Fruit fly (Drosophila melanogaster): ENCODE results near the gene Gr10a.

Gr10a gene

dm6 chrX:11391364-11391915 lies 25.8 kb downstream of the Gr10a start (continued):
- TF ChIP-seq CrebB (tag; optimal IDR thresholded peaks at IDR 0.05): no peak
- TF ChIP-seq CG10654 (GFP tag; optimal IDR thresholded peaks at IDR 0.05): no peak
- no peak for TF ChIP-seq Max (GFP tag; optimal IDR thresholded peaks at IDR 0.05)
- TF ChIP-seq bigmax (GFP tag; optimal IDR thresholded peaks at IDR 0.05): no peak
- no peak for TF ChIP-seq cato (GFP tag; optimal IDR thresholded peaks at IDR 0.05; ENCODE audit: borderline replicate concordance)
- TF ChIP-seq CG15073 (GFP tag; optimal IDR thresholded peaks at IDR 0.05): no peak
- TF ChIP-seq fd102C (GFP tag; optimal IDR thresholded peaks at IDR 0.05): no peak
- TF ChIP-seq CG4854 (GFP tag; optimal IDR thresholded peaks at IDR 0.05): no peak
- TF ChIP-seq CG8944 (GFP tag; optimal IDR thresholded peaks at IDR 0.05): peak; percentile 40
- TF ChIP-seq Xbp1 (GFP tag; optimal IDR thresholded peaks at IDR 0.05): peak; percentile 38
- TF ChIP-seq CG3838 (GFP tag; optimal IDR thresholded peaks at IDR 0.05): no peak
- no peak for TF ChIP-seq Abd-B (GFP tag; optimal IDR thresholded peaks at IDR 0.05)
- peak; percentile 5 for TF ChIP-seq CG12391 (tag; optimal IDR thresholded peaks at IDR 0.05)
- peak; percentile 22; the same call in 1 of the 2 replicates for TF ChIP-seq CG11247 (GFP tag; IDR thresholded peaks at IDR 0.05)
- peak in 1 of 2 experiments; percentile 30 for TF ChIP-seq dpn (GFP tag; optimal IDR thresholded peaks at IDR 0.05)
- no peak for TF ChIP-seq tll (GFP tag; optimal IDR thresholded peaks at IDR 0.05)
- TF ChIP-seq CG1233 (GFP tag; optimal IDR thresholded peaks at IDR 0.05): no peak
- TF ChIP-seq CG9215 (GFP tag; IDR thresholded peaks at IDR 0.05): no peak
- TF ChIP-seq CG11093 (GFP tag; IDR thresholded peaks at IDR 0.05): 0 out of 3 replicates have a peak, but pooled peaks have one; percentile 36
- TF ChIP-seq CG17829 (tag; optimal IDR thresholded peaks at IDR 0.05): no peak
- TF ChIP-seq Side (GFP tag; optimal IDR thresholded peaks at IDR 0.05): peak; percentile 8
- TF ChIP-seq stc (GFP tag; IDR thresholded peaks at IDR 0.05): peak; percentile 68
- peak; percentile 57 for TF ChIP-seq CG4730 (GFP tag; IDR thresholded peaks at IDR 0.05)
- no peak for TF ChIP-seq CG12299 (tag; optimal IDR thresholded peaks at IDR 0.05)
- TF ChIP-seq chinmo (GFP tag; IDR thresholded peaks at IDR 0.05; ENCODE audit: partially characterized antibody): no peak
- no peak for TF ChIP-seq dmrt99B (tag; optimal IDR thresholded peaks at IDR 0.05)
- TF ChIP-seq mirr (GFP tag; optimal IDR thresholded peaks at IDR 0.05): no peak
- no peak for TF ChIP-seq HLH54F (GFP tag; optimal IDR thresholded peaks at IDR 0.05)
- no peak for TF ChIP-seq CG17385 (GFP tag; optimal IDR thresholded peaks at IDR 0.05)
- TF ChIP-seq CG10565 (GFP tag; optimal IDR thresholded peaks at IDR 0.05): no peak
- TF ChIP-seq CG1024 (GFP tag; IDR thresholded peaks at IDR 0.05): no peak; the same call in 1 of the 2 replicates
- no peak for TF ChIP-seq Dp (GFP tag; optimal IDR thresholded peaks at IDR 0.05)
- TF ChIP-seq CG10147 (GFP tag; optimal IDR thresholded peaks at IDR 0.05): no peak
- TF ChIP-seq gcm (GFP tag; optimal IDR thresholded peaks at IDR 0.05): no peak
- TF ChIP-seq gce (GFP tag; IDR thresholded peaks at IDR 0.05): no peak; the same call in 2 of the 3 replicates
- TF ChIP-seq CG11696 (GFP tag; IDR thresholded peaks at IDR 0.05): no peak
- peak; percentile 41 for TF ChIP-seq zfh2 (GFP tag; optimal IDR thresholded peaks at IDR 0.05)
- 0 out of 2 replicates have a peak, but pooled peaks have one; percentile 11 for TF ChIP-seq CG11085 (GFP tag; IDR thresholded peaks at IDR 0.05)
- TF ChIP-seq CG9727 (GFP tag; optimal IDR thresholded peaks at IDR 0.05): no peak
- TF ChIP-seq bbx (GFP tag; IDR thresholded peaks at IDR 0.05; ENCODE audit: partially characterized antibody): no peak
- no peak for TF ChIP-seq ato (GFP tag; IDR thresholded peaks at IDR 0.05; ENCODE audit: partially characterized antibody)
- no peak for TF ChIP-seq bab2 (GFP tag; optimal IDR thresholded peaks at IDR 0.05)
- no peak for TF ChIP-seq btn (GFP tag; optimal IDR thresholded peaks at IDR 0.05)
- peak; percentile 58 for TF ChIP-seq lab (GFP tag; optimal IDR thresholded peaks at IDR 0.05)
- no peak for TF ChIP-seq Myb (GFP tag; optimal IDR thresholded peaks at IDR 0.05)
- peak; percentile 32; the same call in 1 of the 2 replicates for TF ChIP-seq sob (GFP tag; IDR thresholded peaks at IDR 0.05)
- peak; percentile 44 for TF ChIP-seq CG1792 (GFP tag; optimal IDR thresholded peaks at IDR 0.05)
- no peak for TF ChIP-seq Gsc (GFP tag; IDR thresholded peaks at IDR 0.05)
- TF ChIP-seq CG14441 (GFP tag; IDR thresholded peaks at IDR 0.05): peak; percentile 78
- no peak for TF ChIP-seq ash1 (GFP tag; optimal IDR thresholded peaks at IDR 0.05)
